Worm (Caenorhabditis elegans) whole organism, L1 larva: Measurements from ENCODE around the gene ZK721.3.
"Not testable (repeated sequence)": the region's sequence is repeated elsewhere in the genome, so short reads cannot be mapped to it uniquely, and the experiment has no call there.

Experiments used
- dpl-1 ChIP-seq, 3 experiments: fragments of 150-350 bp in 2 of 3; sonication (generic microtip) in 1 of 3; optimal IDR thresholded peaks; 2 replicates each; lab custom pipeline; 2014 to 2017; ENCODE audit warnings: missing biosample characterization in 3 of 3, missing genetic modification characterization in 3 of 3, missing genetic modification reagents in 3 of 3
- efl-1 ChIP-seq, 4 experiments: fragments of 150-350 bp; optimal IDR thresholded peaks in 3 of 4; peaks in 1 of 4; 1 replicate in 1 of 4; 2 replicates in 3 of 4; lab custom pipeline; 2014; ENCODE audit warnings: missing biosample characterization in 2 of 4, missing genetic modification characterization in 2 of 4, missing genetic modification reagents in 2 of 4
- nhr-77 ChIP-seq: fragments of 150-350 bp; optimal IDR thresholded peaks from 2 replicates; lab custom pipeline; 2014; ENCODE audit warnings: missing biosample characterization, missing genetic modification characterization
- snpc-4 ChIP-seq: fragments of 150-350 bp; optimal IDR thresholded peaks from 2 replicates; lab custom pipeline; 2014; ENCODE audit warnings: missing biosample characterization, missing genetic modification characterization
- sptf-1 ChIP-seq: fragments of 150-350 bp; optimal IDR thresholded peaks from 2 replicates; lab custom pipeline; 2014; ENCODE audit warnings: missing biosample characterization, missing genetic modification characterization
- tbx-2 ChIP-seq: sonication (generic microtip); optimal IDR thresholded peaks from 2 replicates; lab custom pipeline; 2016; ENCODE audit warnings: missing genetic modification characterization, missing compliant biosample characterization

ce11 chrX:8818438-8818837 is 34.1 kb downstream of the ZK721.3 start:
- TF ChIP-seq efl-1 (optimal IDR thresholded peaks at IDR 0.05; lab: Kevin White, UChicago); tbx-2 (tag; lab: Kevin White, UChicago); nhr-77 (tag; lab: Kevin White, UChicago); snpc-4 (tag; lab: Kevin White, UChicago); sptf-1: not testable (repeated sequence)
- peak in 1 of 2 experiments; percentile 17 for TF ChIP-seq efl-1 (GFP tag; optimal IDR thresholded peaks at IDR 0.05 in 1 of 2; lab: Kevin White, UChicago)
- TF ChIP-seq dpl-1 (GFP tag; optimal IDR thresholded peaks at IDR 0.05; lab: Kevin White, UChicago), result peak in 1 of 3 experiments; percentile 29
